Worm (Caenorhabditis elegans) whole organism, L2 larva: Measurements from ENCODE around the gene R10F2.6.
A peak's percentile ranks its signal among the peaks of the same experiment; 100 is the strongest.

Experiments
- aly-2 ChIP-seq: fragments of 150-350 bp; optimal IDR thresholded peaks from 2 replicates; lab custom pipeline; 2014; ENCODE audit warnings: missing biosample characterization, missing genetic modification characterization
- ceh-16 ChIP-seq: fragments of 150-350 bp; optimal IDR thresholded peaks from 2 replicates; lab custom pipeline; 2014; ENCODE audit warnings: missing biosample characterization, missing genetic modification characterization
- fos-1 ChIP-seq: fragments of 150-350 bp; optimal IDR thresholded peaks from 2 replicates; lab custom pipeline; 2014; ENCODE audit warnings: missing biosample characterization, missing genetic modification characterization
- lin-39 ChIP-seq: fragments of 150-350 bp; optimal IDR thresholded peaks from 2 replicates; lab custom pipeline; 2014; ENCODE audit warnings: missing biosample characterization, missing genetic modification reagents, missing genetic modification characterization
- nhr-237 ChIP-seq: fragments of 150-350 bp; optimal IDR thresholded peaks from 2 replicates; lab custom pipeline; 2014; ENCODE audit warnings: missing biosample characterization, missing genetic modification characterization
- nhr-6 ChIP-seq: fragments of 150-350 bp; optimal IDR thresholded peaks from 2 replicates; lab custom pipeline; 2014; ENCODE audit warnings: missing biosample characterization, missing genetic modification characterization
- snpc-4 ChIP-seq: fragments of 150-350 bp; optimal IDR thresholded peaks from 2 replicates; lab custom pipeline; 2014; ENCODE audit warnings: missing biosample characterization, missing genetic modification characterization
- unc-62 ChIP-seq: fragments of 150-350 bp; optimal IDR thresholded peaks from 2 replicates; lab custom pipeline; 2014; ENCODE audit warnings: missing biosample characterization, missing genetic modification reagents, missing genetic modification characterization
- ztf-11 ChIP-seq: sonication (generic microtip); optimal IDR thresholded peaks from 2 replicates; lab custom pipeline; 2017; ENCODE audit warnings: missing biosample characterization, missing genetic modification characterization
- ztf-4 ChIP-seq: fragments of 150-350 bp; optimal IDR thresholded peaks from 2 replicates; lab custom pipeline; 2014; ENCODE audit warnings: missing biosample characterization, missing genetic modification characterization

DNA sequence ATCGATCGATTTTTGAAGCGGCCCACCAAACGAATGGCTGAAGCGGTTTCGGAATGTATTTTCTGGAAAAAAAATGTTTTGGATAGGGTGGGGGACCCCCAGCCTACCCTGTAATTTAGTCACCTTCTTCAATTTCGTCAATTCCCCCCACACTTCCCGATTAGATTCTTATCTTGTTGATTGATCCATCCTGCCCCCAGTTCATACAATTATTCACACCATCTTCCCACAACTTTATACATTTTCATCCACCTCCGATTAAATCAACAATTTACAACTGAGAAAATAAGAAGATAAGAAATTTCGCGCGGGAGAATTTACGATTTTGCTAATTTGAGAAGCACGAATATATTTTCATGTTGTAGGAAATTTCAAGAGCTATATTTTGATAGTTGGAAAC, 29.1 kb upstream of the R10F2.6 start:
- no peak for TF ChIP-seq nhr-237 (tag; lab: Kevin White, UChicago)
- no peak for TF ChIP-seq ztf-4 (tag; lab: Kevin White, UChicago)
- TF ChIP-seq aly-2 (tag; lab: Kevin White, UChicago) = no peak
- TF ChIP-seq fos-1 = no peak
- no peak for TF ChIP-seq snpc-4
- no peak for TF ChIP-seq unc-62
- no peak for TF ChIP-seq lin-39 (tag; lab: Kevin White, UChicago)
- no peak for TF ChIP-seq nhr-6 (tag; lab: Kevin White, UChicago)
- TF ChIP-seq ceh-16 (tag; lab: Kevin White, UChicago) = peak; percentile 88
- no peak for TF ChIP-seq ztf-11 (tag; lab: Kevin White, UChicago)
